Worm (Caenorhabditis elegans): ENCODE data around the gene Y2H9A.4.
A peak's percentile ranks its signal among the peaks of the same experiment; 100 is the strongest.

Gene Y2H9A.4

ce11 chrV:13445229-13445949, at the start of gene Y2H9A.4:
Gene Y2H9A.4 (plus strand): TSS chrV:13445899.
- no peak for TF ChIP-seq aptf-2 (GFP tag; conservative IDR thresholded peaks at IDR 0.05)
- TF ChIP-seq lin-54 (GFP tag; optimal IDR thresholded peaks at IDR 0.05), result no peak
- no peak for TF ChIP-seq ztf-25 (GFP tag; IDR thresholded peaks at IDR 0.05)
- no peak for TF ChIP-seq attf-5 (GFP tag; optimal IDR thresholded peaks at IDR 0.05)
- TF ChIP-seq nfya-1 (tag; optimal IDR thresholded peaks at IDR 0.05; ENCODE audit: borderline replicate concordance, insufficient read depth), result no peak
- no peak for TF ChIP-seq ceh-100 (GFP tag; IDR thresholded peaks at IDR 0.05)
- no peak for TF ChIP-seq hlh-26 (GFP tag; conservative IDR thresholded peaks at IDR 0.05)
- TF ChIP-seq hrde-1 (tag; optimal IDR thresholded peaks at IDR 0.05; ENCODE audit: borderline replicate concordance), result no peak
- TF ChIP-seq K11D2.4 (GFP tag; IDR thresholded peaks at IDR 0.05), result no peak
- TF ChIP-seq ztf-26 (tag; optimal IDR thresholded peaks at IDR 0.05), result no peak
- TF ChIP-seq lsy-27 (tag; optimal IDR thresholded peaks at IDR 0.05; ENCODE audit: borderline replicate concordance, insufficient read depth), result no peak
- TF ChIP-seq madf-6 (GFP tag; IDR thresholded peaks at IDR 0.05), result no peak
- no peak for TF ChIP-seq Y53G8AR.9 (GFP tag; conservative IDR thresholded peaks at IDR 0.05)
- no peak for TF ChIP-seq mes-4 (tag; optimal IDR thresholded peaks at IDR 0.05)
- TF ChIP-seq madf-3 (GFP tag; IDR thresholded peaks at IDR 0.05), result no peak
- no peak for TF ChIP-seq hsf-1 (GFP tag; IDR thresholded peaks at IDR 0.05)
- no peak for TF ChIP-seq dpl-1 (GFP tag; optimal IDR thresholded peaks at IDR 0.05)

DNA sequence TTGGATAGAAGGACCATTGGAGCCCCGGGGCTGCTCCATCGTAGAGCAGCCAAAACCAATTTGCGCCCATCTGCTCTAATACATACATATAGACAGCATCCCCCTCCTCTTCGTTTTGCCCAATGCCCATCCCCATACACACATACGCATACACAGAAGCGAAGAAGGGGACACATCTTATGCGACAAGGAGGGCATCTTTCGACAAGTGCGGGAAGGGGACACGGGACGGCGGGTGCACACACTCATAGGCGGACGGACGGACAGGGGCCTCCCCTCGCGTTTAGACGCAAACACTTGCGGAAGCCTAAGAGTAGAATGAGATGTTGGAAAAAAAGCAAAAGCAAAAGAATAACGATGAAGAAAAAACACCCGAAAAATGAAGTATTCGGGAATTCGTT, 49.3 kb upstream of the Y2H9A.4 start:
- TF ChIP-seq attf-3 (GFP tag; conservative IDR thresholded peaks at IDR 0.05) (no peak), ceh-79 (tag; optimal IDR thresholded peaks at IDR 0.05) (peak; percentile 8), unc-62 (GFP tag; optimal IDR thresholded peaks at IDR 0.05) (no peak), rcor-1 (GFP tag; IDR thresholded peaks at IDR 0.05) (0 out of 2 replicates have a peak, but pooled peaks have one; percentile 16), zfh-2 (GFP tag; conservative IDR thresholded peaks at IDR 0.05) (peak; percentile 67), somi-1 (GFP tag; optimal IDR thresholded peaks at IDR 0.05) (peak; percentile 59), ceh-27 (GFP tag; optimal IDR thresholded peaks at IDR 0.05) (peak; percentile 80)

ce11 chrV:13401669-13402068, 44.0 kb upstream of the Y2H9A.4 start:
- TF ChIP-seq madf-8 (GFP tag; conservative IDR thresholded peaks at IDR 0.05) (no peak), ccch-3 (GFP tag; optimal IDR thresholded peaks at IDR 0.05) (no peak), B0336.3 (GFP tag; IDR thresholded peaks at IDR 0.05) (no peak), cebp-1 (GFP tag; IDR thresholded peaks at IDR 0.05) (no peak), cebp-1 (tag; optimal IDR thresholded peaks at IDR 0.05) (no peak), sptf-2 (GFP tag; optimal IDR thresholded peaks at IDR 0.05) (no peak), nfya-1 (tag; optimal IDR thresholded peaks at IDR 0.05; ENCODE audit: borderline replicate concordance, insufficient read depth) (no peak), akir-1 (GFP tag; optimal IDR thresholded peaks at IDR 0.05) (no peak), ceh-100 (GFP tag; IDR thresholded peaks at IDR 0.05) (no peak), K11D2.4 (GFP tag; IDR thresholded peaks at IDR 0.05) (no peak), mcd-1 (GFP tag; IDR thresholded peaks at IDR 0.05) (no peak), egl-18 (GFP tag; IDR thresholded peaks at IDR 0.05) (no peak), aptf-2 (GFP tag; conservative IDR thresholded peaks at IDR 0.05) (no peak), ztf-6 (GFP tag; IDR thresholded peaks at IDR 0.05) (no peak), nhr-27 (tag; optimal IDR thresholded peaks at IDR 0.05) (no peak), rec-8 (tag; optimal IDR thresholded peaks at IDR 0.05) (no peak), dox-1 (GFP tag; IDR thresholded peaks at IDR 0.05) (no peak), F55B11.4 (tag; optimal IDR thresholded peaks at IDR 0.05; ENCODE audit: borderline replicate concordance, insufficient read depth) (no peak)
